Fruit fly (Drosophila melanogaster): ENCODE measurements around the gene Rnmt.

Gene Rnmt

DNA sequence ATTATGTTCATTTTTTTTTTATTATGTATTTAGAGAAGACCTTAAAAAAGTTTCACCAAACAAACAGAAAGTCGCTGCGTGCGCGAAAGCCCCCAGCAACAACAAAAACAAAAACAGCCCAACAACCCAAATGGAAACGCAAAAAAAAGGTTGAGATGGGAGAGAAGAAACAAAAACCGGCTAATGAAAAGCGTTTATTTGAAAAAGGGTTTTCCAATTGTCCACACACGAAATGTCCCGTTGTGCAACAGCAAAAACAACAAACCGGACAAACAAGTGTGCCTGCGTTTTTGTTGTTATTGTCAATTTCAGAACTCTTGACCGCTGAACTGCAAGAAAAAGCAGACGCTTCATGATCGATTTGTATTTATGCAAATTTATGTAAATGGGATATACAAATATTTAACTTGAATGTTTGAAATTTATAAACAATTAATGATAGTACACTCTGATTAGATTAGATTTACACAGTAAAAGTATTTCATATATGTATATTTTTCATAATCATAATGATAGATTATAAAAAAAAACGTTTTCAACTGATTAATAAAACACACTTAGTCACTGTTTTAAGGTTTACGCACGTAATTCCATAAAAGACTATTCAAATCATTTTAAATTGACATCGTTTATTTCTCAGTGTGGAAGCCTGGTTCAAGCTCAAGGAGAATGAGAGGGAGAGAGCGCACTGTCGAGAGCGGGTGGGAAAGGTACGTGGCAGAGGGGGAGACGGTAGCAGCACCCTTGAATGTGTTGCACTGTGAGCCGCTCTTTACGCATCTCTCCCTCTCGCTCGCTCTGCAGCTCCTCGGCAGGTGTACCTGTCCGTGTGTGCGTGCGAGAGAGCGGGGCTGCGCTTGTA lies 46.9 kb downstream of the Rnmt start:
- TF ChIP-seq Myc (optimal IDR thresholded peaks at IDR 0.05) (no peak), psq (optimal IDR thresholded peaks at IDR 0.05) (no peak), ttk (optimal IDR thresholded peaks at IDR 0.05) (no peak), insv (optimal IDR thresholded peaks at IDR 0.05) (no peak), Sin3A (optimal IDR thresholded peaks at IDR 0.05) (no peak), h (optimal IDR thresholded peaks at IDR 0.05) (no peak)

dm6 chr2L:15057225-15058117 lies 47.7 kb downstream of the Rnmt start, which contains the start of gene ck:
TSS of gene ck (minus strand) at chr2L:15057862.
- TF ChIP-seq ttk (optimal IDR thresholded peaks at IDR 0.05) (no peak), insv (optimal IDR thresholded peaks at IDR 0.05) (no peak), Myc (optimal IDR thresholded peaks at IDR 0.05) (no peak), h (optimal IDR thresholded peaks at IDR 0.05) (no peak), psq (optimal IDR thresholded peaks at IDR 0.05) (no peak), Sin3A (optimal IDR thresholded peaks at IDR 0.05) (no peak)

dm6 chr2L:15058118-15058402 lies 48.3 kb downstream of the Rnmt start, which contains the start of gene CG33679:
TSS of gene CG33679 (plus strand) at chr2L:15058303.
- no peak for TF ChIP-seq Sin3A (optimal IDR thresholded peaks at IDR 0.05)
- no peak for TF ChIP-seq Myc (optimal IDR thresholded peaks at IDR 0.05)
- no peak for TF ChIP-seq insv (optimal IDR thresholded peaks at IDR 0.05)
- no peak for TF ChIP-seq psq (optimal IDR thresholded peaks at IDR 0.05)
- TF ChIP-seq ttk (optimal IDR thresholded peaks at IDR 0.05) = no peak
- no peak for TF ChIP-seq h (optimal IDR thresholded peaks at IDR 0.05)

dm6 chr2L:15059000-15059399 lies 49.3 kb downstream of the Rnmt start:
- no peak for TF ChIP-seq insv (optimal IDR thresholded peaks at IDR 0.05)
- no peak for TF ChIP-seq ttk (optimal IDR thresholded peaks at IDR 0.05)
- no peak for TF ChIP-seq h (optimal IDR thresholded peaks at IDR 0.05)

dm6 chr2L:15060580-15061005 lies 50.9 kb downstream of the Rnmt start, which contains the start of gene TfIIS:
TSS of gene TfIIS (minus strand) at chr2L:15060757.
- TF ChIP-seq Sin3A (optimal IDR thresholded peaks at IDR 0.05) = no peak
